Fruit fly (Drosophila melanogaster): ENCODE results near the gene Ogg1.
A peak's percentile ranks its signal among the peaks of the same experiment; 100 is the strongest.

The Ogg1 gene

dm6 chrX:8669434-8669833 is 20.7 kb upstream of the Ogg1 start (continued):
- TF ChIP-seq ci (GFP tag; IDR thresholded peaks at IDR 0.05) (peak; percentile 60; the same call in 1 of the 3 replicates), gt (GFP tag; IDR thresholded peaks at IDR 0.05) (no peak), Oaz (GFP tag; IDR thresholded peaks at IDR 0.05) (no peak), CG7987 (GFP tag; optimal IDR thresholded peaks at IDR 0.05) (no peak), Oli (tag; optimal IDR thresholded peaks at IDR 0.05) (no peak), CG4360 (GFP tag; IDR thresholded peaks at IDR 0.05) (no peak), Trl (optimal IDR thresholded peaks at IDR 0.05) (no peak), Trl (GFP tag; optimal IDR thresholded peaks at IDR 0.05) (peak; percentile 5), eve (GFP tag; optimal IDR thresholded peaks at IDR 0.05) (no peak), CG13296 (GFP tag; optimal IDR thresholded peaks at IDR 0.05) (no peak), CG11560 (tag; IDR thresholded peaks at IDR 0.05) (no peak), psq (GFP tag; optimal IDR thresholded peaks at IDR 0.05) (no peak), ham (GFP tag; IDR thresholded peaks at IDR 0.05) (no peak), CG1233 (GFP tag; optimal IDR thresholded peaks at IDR 0.05) (no peak), E2f1 (GFP tag; IDR thresholded peaks at IDR 0.05) (no peak), gcm (GFP tag; optimal IDR thresholded peaks at IDR 0.05) (no peak), CG3847 (GFP tag; IDR thresholded peaks at IDR 0.05) (no peak), ro (GFP tag; IDR thresholded peaks at IDR 0.05) (no peak), Spps (tag; optimal IDR thresholded peaks at IDR 0.05) (no peak), bsh (GFP tag; optimal IDR thresholded peaks at IDR 0.05) (peak in 1 of 2 experiments; percentile 56), Pdp1 (GFP tag; optimal IDR thresholded peaks at IDR 0.05) (no peak), CG8478 (optimal IDR thresholded peaks at IDR 0.05) (no peak), CG2875 (GFP tag; optimal IDR thresholded peaks at IDR 0.05) (peak; percentile 11), cas (GFP tag; IDR thresholded peaks at IDR 0.05) (no peak), CG4328 (GFP tag; optimal IDR thresholded peaks at IDR 0.05) (no peak), CG10979 (tag; optimal IDR thresholded peaks at IDR 0.05) (peak; percentile 50), Gug (GFP tag; IDR thresholded peaks at IDR 0.05) (no peak; the same call in 3 of the 4 replicates), mam (GFP tag; optimal IDR thresholded peaks at IDR 0.05) (no peak), sr (GFP tag; IDR thresholded peaks at IDR 0.05) (no peak), CG8924 (tag; optimal IDR thresholded peaks at IDR 0.05) (no peak), Neu2 (GFP tag; optimal IDR thresholded peaks at IDR 0.05; ENCODE audit: borderline replicate concordance) (no peak), kah (GFP tag; optimal IDR thresholded peaks at IDR 0.05) (no peak), Abd-B (GFP tag; optimal IDR thresholded peaks at IDR 0.05) (no peak), sisA (GFP tag; IDR thresholded peaks at IDR 0.05) (peak; percentile 44), CG9437 (GFP tag; optimal IDR thresholded peaks at IDR 0.05) (no peak), CG8944 (GFP tag; optimal IDR thresholded peaks at IDR 0.05) (no peak), CG2889 (GFP tag; IDR thresholded peaks at IDR 0.05) (no peak), Camta (GFP tag; optimal IDR thresholded peaks at IDR 0.05) (no peak), prd (optimal IDR thresholded peaks at IDR 0.05) (no peak), prd (GFP tag; IDR thresholded peaks at IDR 0.05) (peak; percentile 42; the same call in 1 of the 3 replicates), Opbp (GFP tag; IDR thresholded peaks at IDR 0.05; ENCODE audit: partially characterized antibody) (no peak), CG9932 (GFP tag; IDR thresholded peaks at IDR 0.05) (no peak), CG8765 (GFP tag; IDR thresholded peaks at IDR 0.05) (peak; percentile 33; the same call in 1 of the 2 replicates), en (GFP tag; optimal IDR thresholded peaks at IDR 0.05) (no peak), CG31224 (GFP tag; IDR thresholded peaks at IDR 0.05) (no peak), CG16815 (GFP tag; optimal IDR thresholded peaks at IDR 0.05) (no peak), CG11696 (GFP tag; IDR thresholded peaks at IDR 0.05) (no peak), CG31365 (tag; optimal IDR thresholded peaks at IDR 0.05) (no peak), CG11504 (tag; optimal IDR thresholded peaks at IDR 0.05) (peak; percentile 0), rib (GFP tag; IDR thresholded peaks at IDR 0.05) (no peak), Lim3 (GFP tag; IDR thresholded peaks at IDR 0.05) (no peak), gcm2 (GFP tag; optimal IDR thresholded peaks at IDR 0.05) (no peak), HLH4C (GFP tag; IDR thresholded peaks at IDR 0.05; ENCODE audit: partially characterized antibody) (no peak)
